Fruit fly (Drosophila melanogaster) whole organism, pupa: ENCODE data around the gene CG15356.

Experiments used
- CG10348 ChIP-seq: fragments of 200-800 bp; sonication (Bioruptor generic); IDR thresholded peaks from 2 replicates; pipeline ENCODE4 v1.3.6; 2022; ENCODE audit warnings: missing biosample characterization, missing genetic modification characterization
- CG12605 ChIP-seq: fragments of 200-800 bp; sonication (Bioruptor generic); IDR thresholded peaks from 2 replicates; pipeline ENCODE4 v1.3.6; 2022; ENCODE audit warnings: missing biosample characterization, missing genetic modification characterization
- CG13204 ChIP-seq: fragments of 200-800 bp; sonication (Bioruptor generic); optimal IDR thresholded peaks from 2 replicates; lab custom pipeline; 2018; ENCODE audit warnings: missing biosample characterization, mild to moderate bottlenecking, missing genetic modification characterization, moderate library complexity
- CG14655 ChIP-seq: fragments of 200-800 bp; sonication (Bioruptor generic); optimal IDR thresholded peaks from 3 replicates; lab custom pipeline; 2017; ENCODE audit warnings: mild to moderate bottlenecking, missing biosample characterization, missing genetic modification reagents, missing genetic modification characterization
- CG15710 ChIP-seq: fragments of 200-800 bp; sonication (Bioruptor generic); optimal IDR thresholded peaks from 2 replicates; lab custom pipeline; 2018; ENCODE audit warnings: missing biosample characterization, mild to moderate bottlenecking, missing genetic modification characterization, moderate library complexity
- CG17806 ChIP-seq: fragments of 200-800 bp; sonication (Bioruptor generic); optimal IDR thresholded peaks from 2 replicates; lab custom pipeline; 2018; ENCODE audit warnings: missing biosample characterization, mild to moderate bottlenecking, missing genetic modification characterization, moderate library complexity
- CG32121 ChIP-seq: fragments of 200-800 bp; sonication (Bioruptor generic); IDR thresholded peaks from 2 replicates; pipeline ENCODE4 v1.3.6; 2022; ENCODE audit warnings: missing biosample characterization, missing genetic modification characterization
- CG34367 ChIP-seq: fragments of 200-800 bp; sonication (Bioruptor generic); optimal IDR thresholded peaks from 2 replicates; lab custom pipeline; 2018; ENCODE audit warnings: missing biosample characterization, mild to moderate bottlenecking, missing genetic modification characterization
- CG4496 ChIP-seq: fragments of 200-800 bp; sonication (Bioruptor generic); IDR thresholded peaks from 3 replicates; pipeline ENCODE4 v1.3.6; 2022; ENCODE audit warnings: missing biosample characterization, missing genetic modification characterization
- CG8159 ChIP-seq: fragments of 200-800 bp; sonication (Bioruptor generic); optimal IDR thresholded peaks from 3 replicates; lab custom pipeline; 2018; ENCODE audit warnings: missing biosample characterization, mild to moderate bottlenecking, missing genetic modification characterization, moderate library complexity
- CG8301 ChIP-seq: fragments of 200-800 bp; sonication (Bioruptor generic); optimal IDR thresholded peaks from 2 replicates; lab custom pipeline; 2018; ENCODE audit warnings: missing biosample characterization, mild to moderate bottlenecking, missing genetic modification characterization
- CG9948 ChIP-seq: fragments of 200-800 bp; sonication (Bioruptor generic); optimal IDR thresholded peaks from 2 replicates; lab custom pipeline; 2018; ENCODE audit warnings: missing biosample characterization, mild to moderate bottlenecking, missing genetic modification characterization, moderate library complexity
- D1 ChIP-seq: fragments of 200-800 bp; sonication (Bioruptor generic); optimal IDR thresholded peaks from 2 replicates; lab custom pipeline; 2018; ENCODE audit warnings: missing biosample characterization, mild to moderate bottlenecking, missing genetic modification characterization, moderate library complexity
- EcR ChIP-seq: fragments of 200-800 bp; sonication (Bioruptor generic); optimal IDR thresholded peaks from 3 replicates; lab custom pipeline; 2019; ENCODE audit warnings: missing biosample characterization, missing genetic modification characterization, mild to moderate bottlenecking, moderate library complexity, missing genetic modification reagents
- Ets98B ChIP-seq: fragments of 200-800 bp; sonication (Bioruptor generic); IDR thresholded peaks from 2 replicates; pipeline ENCODE4 v1.3.6; 2022; ENCODE audit warnings: missing biosample characterization, missing genetic modification characterization
- Pif1A ChIP-seq: fragments of 200-800 bp; sonication (Bioruptor generic); optimal IDR thresholded peaks from 3 replicates; lab custom pipeline; 2016; ENCODE audit warnings: missing biosample characterization, missing genetic modification characterization
- Pif1B ChIP-seq: fragments of 200-800 bp; sonication (Bioruptor generic); optimal IDR thresholded peaks from 3 replicates; lab custom pipeline; 2016; ENCODE audit warnings: missing biosample characterization, missing genetic modification characterization
- Snoo ChIP-seq: fragments of 200-800 bp; sonication (Bioruptor generic); optimal IDR thresholded peaks from 3 replicates; lab custom pipeline; 2017; ENCODE audit warnings: missing biosample characterization, mild to moderate bottlenecking, missing genetic modification characterization, inconsistent platforms
- fd96Ca ChIP-seq: fragments of 200-800 bp; sonication (Bioruptor generic); IDR thresholded peaks from 3 replicates; pipeline ENCODE4 v1.3.6; 2022; ENCODE audit warnings: missing biosample characterization, missing genetic modification characterization
- gl ChIP-seq: fragments of 200-800 bp; sonication (Bioruptor generic); optimal IDR thresholded peaks from 2 replicates; lab custom pipeline; 2018; ENCODE audit warnings: missing biosample characterization, mild to moderate bottlenecking, missing genetic modification characterization
- rn ChIP-seq: fragments of 200-800 bp; sonication (Bioruptor generic); IDR thresholded peaks from 2 replicates; pipeline ENCODE4 v1.3.6; 2022; ENCODE audit warnings: missing biosample characterization, missing genetic modification characterization

CG15356 gene

dm6 chr2L:1925917-1926864 lies 54.4 kb downstream of the CG15356 start:
- TF ChIP-seq gl (tag; lab: Kevin White, UChicago) (no peak), CG4496 (peak; percentile 85), D1 (tag; lab: Kevin White, UChicago) (no peak), CG8159 (no peak), fd96Ca (GFP tag; lab: Robert Waterston, UW) (peak; percentile 85), Snoo (tag; lab: Kevin White, UChicago) (no peak), CG12605 (peak; percentile 67), CG32121 (peak; percentile 86), Pif1B (peak; percentile 49), Pif1A (GFP tag; lab: Kevin White, UChicago) (peak; percentile 29), CG13204 (no peak), CG8301 (peak; percentile 76), rn (GFP tag; lab: Robert Waterston, UW) (peak; percentile 68), CG17806 (tag; lab: Kevin White, UChicago) (peak; percentile 2), CG15710 (tag; lab: Kevin White, UChicago) (no peak), CG9948 (tag; lab: Kevin White, UChicago) (no peak), CG14655 (peak; percentile 76), Ets98B (GFP tag; lab: Robert Waterston, UW) (peak; percentile 85), EcR (no peak), CG10348 (GFP tag; lab: Robert Waterston, UW) (peak; percentile 29; the same call in 1 of the 2 replicates), CG34367 (tag; lab: Kevin White, UChicago) (no peak)
